Worm (Caenorhabditis elegans): Measurements from ENCODE around the gene C34C12.7.
"Not testable (repeated sequence)": the region's sequence is repeated elsewhere in the genome, so short reads cannot be mapped to it uniquely, and the experiment has no call there.

C34C12.7 gene

ce11 chrIII:3471403-3472053 lies 16.6 kb downstream of the C34C12.7 start, which contains the start of gene rsu-1:
Gene rsu-1 (plus strand): TSS chrIII:3472003.
- TF ChIP-seq dao-5 (tag; optimal IDR thresholded peaks at IDR 0.05), result no peak
- TF ChIP-seq W03F9.2 (tag; optimal IDR thresholded peaks at IDR 0.05), result no peak
- no peak for TF ChIP-seq him-1 (tag; optimal IDR thresholded peaks at IDR 0.05)

DNA sequence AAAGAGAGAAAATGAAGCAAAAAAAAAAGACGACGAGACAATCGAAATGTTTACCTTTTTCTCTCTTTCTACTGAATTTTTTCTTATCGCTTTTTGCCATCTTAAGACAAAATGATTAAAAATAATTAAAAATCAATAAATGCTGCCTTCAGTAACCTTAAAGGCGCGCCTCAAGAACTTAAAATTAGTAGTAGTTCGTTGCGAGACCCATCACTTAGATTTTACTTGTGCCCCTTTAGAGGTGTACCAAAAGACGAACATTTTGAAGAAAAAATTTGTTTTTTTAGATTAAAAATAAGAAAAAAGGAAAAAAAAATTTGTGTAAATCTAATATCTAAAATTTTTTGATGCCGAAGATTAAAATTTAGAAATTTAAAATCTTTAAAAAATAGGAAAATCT lies 17.2 kb downstream of the C34C12.7 start:
- TF ChIP-seq him-1 (tag; optimal IDR thresholded peaks at IDR 0.05) (no peak), W03F9.2 (tag; optimal IDR thresholded peaks at IDR 0.05) (no peak), dao-5 (tag; optimal IDR thresholded peaks at IDR 0.05) (no peak)

ce11 chrIII:3470433-3470832 lies 17.7 kb downstream of the C34C12.7 start:
- TF ChIP-seq W03F9.2 (tag; optimal IDR thresholded peaks at IDR 0.05), result no peak
- no peak for TF ChIP-seq him-1 (tag; optimal IDR thresholded peaks at IDR 0.05)
- TF ChIP-seq dao-5 (tag; optimal IDR thresholded peaks at IDR 0.05), result no peak

DNA sequence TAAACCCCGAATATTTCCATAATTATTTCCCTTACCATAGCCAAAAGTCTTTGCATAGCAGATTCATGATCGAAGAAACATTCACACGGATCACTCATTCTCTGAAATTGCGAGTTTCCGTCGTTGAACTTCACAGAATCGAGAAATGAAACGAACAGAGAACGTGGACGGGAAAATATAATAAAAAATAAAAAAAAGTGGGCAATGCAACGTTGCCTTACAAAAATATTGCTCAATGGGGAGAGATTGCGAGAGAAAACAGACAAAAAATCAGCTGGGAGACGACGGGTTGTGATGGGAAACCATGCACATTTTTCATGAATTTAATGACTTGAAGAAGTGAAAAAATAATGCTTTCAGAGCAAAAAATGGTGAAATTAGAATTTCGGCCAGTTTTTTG lies 18.5 kb downstream of the C34C12.7 start, which contains the start of gene smim-14:
TSS of gene smim-14 (minus strand) at position 101 of the 400 bp plus-strand sequence.
- TF ChIP-seq him-1 (tag; optimal IDR thresholded peaks at IDR 0.05) (no peak), dao-5 (tag; optimal IDR thresholded peaks at IDR 0.05) (no peak), W03F9.2 (tag; optimal IDR thresholded peaks at IDR 0.05) (no peak)

- TF ChIP-seq W03F9.2 (tag; optimal IDR thresholded peaks at IDR 0.05), result no peak
- no peak for TF ChIP-seq dao-5 (tag; optimal IDR thresholded peaks at IDR 0.05)
- TF ChIP-seq him-1 (tag; optimal IDR thresholded peaks at IDR 0.05), result no peak
These were observed 19.8 kb downstream of the C34C12.7 start for ce11 chrIII:3468384-3468783.

DNA sequence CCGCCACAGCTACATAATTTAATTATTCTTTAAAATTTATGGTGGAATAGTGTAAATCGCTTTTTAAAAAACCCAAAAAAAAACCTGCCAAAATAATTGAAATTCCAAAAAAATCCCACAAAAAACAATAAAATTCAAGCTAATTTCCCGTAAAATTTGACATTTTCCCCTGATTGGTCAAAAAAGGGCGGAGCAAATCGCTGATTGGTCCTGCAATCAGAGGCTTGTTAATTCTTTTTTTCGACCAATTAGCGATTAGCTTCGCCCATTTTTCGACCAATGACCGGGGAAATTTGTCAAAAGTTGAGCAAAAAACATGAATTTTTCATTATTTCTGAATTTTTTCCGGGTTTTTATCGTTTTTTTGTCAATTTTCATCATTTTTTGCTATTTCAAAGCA lies 21.1 kb downstream of the C34C12.7 start:
- TF ChIP-seq W03F9.2 (tag; optimal IDR thresholded peaks at IDR 0.05) (no peak), him-1 (tag; optimal IDR thresholded peaks at IDR 0.05) (no peak), dao-5 (tag; optimal IDR thresholded peaks at IDR 0.05) (no peak)

DNA sequence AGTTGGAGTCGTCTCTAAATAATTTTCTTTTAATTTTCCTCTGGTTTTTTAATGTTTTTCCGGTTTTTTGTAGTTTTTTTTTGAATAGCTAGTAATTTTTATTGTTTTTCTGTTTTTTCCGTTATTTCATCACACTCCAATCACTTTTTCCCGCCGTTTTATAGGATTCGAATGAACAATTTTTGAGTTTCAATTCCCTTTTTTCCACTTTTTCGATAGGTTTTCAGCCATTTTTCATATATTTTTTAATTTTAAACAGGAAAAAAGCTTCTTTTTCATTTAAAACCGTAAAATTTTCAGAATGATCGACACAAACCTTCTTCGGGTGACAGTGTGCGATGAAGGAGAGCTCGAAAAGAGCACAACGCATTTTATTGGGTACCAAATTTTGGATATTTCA lies 26.7 kb downstream of the C34C12.7 start, which contains the start of gene pph-6:
TSS of gene pph-6 (plus strand) at position 301 of the 400 bp plus-strand sequence.
- no peak for TF ChIP-seq dao-5 (tag; optimal IDR thresholded peaks at IDR 0.05)
- no peak for TF ChIP-seq him-1 (tag; optimal IDR thresholded peaks at IDR 0.05)
- no peak for TF ChIP-seq W03F9.2 (tag; optimal IDR thresholded peaks at IDR 0.05)

- TF ChIP-seq W03F9.2 (tag; optimal IDR thresholded peaks at IDR 0.05), result peak; percentile 89
- TF ChIP-seq dao-5 (tag; optimal IDR thresholded peaks at IDR 0.05), result no peak
- TF ChIP-seq him-1 (tag; optimal IDR thresholded peaks at IDR 0.05), result peak; percentile 76
These were observed 28.1 kb downstream of the C34C12.7 start, which contains the start of gene C34C12.8 for ce11 chrIII:3460061-3460460. Gene C34C12.8 (plus strand): TSS chrIII:3460406.

DNA sequence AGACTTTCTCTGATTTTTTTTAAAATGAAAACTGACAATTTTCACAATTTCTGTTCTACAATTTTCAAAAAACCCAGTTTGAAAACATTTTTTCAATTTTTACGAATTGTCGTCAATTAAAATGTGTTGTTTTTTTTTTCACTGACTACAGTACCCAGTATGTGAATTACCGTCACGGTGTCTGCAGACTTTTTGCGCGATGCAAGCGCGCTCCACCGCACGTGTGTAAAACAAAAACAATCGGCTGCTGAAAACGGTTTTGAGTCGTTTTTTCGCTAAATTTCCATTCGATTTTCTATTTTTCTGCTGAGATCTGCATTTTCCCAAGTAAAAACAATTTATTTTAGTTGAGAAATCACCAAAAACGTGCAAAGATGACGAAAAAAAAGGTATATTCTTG lies 31.9 kb downstream of the C34C12.7 start:
- TF ChIP-seq him-1 (tag; optimal IDR thresholded peaks at IDR 0.05) (peak; percentile 96), W03F9.2 (tag; optimal IDR thresholded peaks at IDR 0.05) (peak; percentile 96), dao-5 (tag; optimal IDR thresholded peaks at IDR 0.05) (no peak)

ce11 chrIII:3454045-3454444 lies 34.1 kb downstream of the C34C12.7 start, which contains the start of gene C34C12.1:
Gene C34C12.1 (plus strand): TSS chrIII:3454345.
- TF ChIP-seq him-1, dao-5, W03F9.2 (tag; optimal IDR thresholded peaks at IDR 0.05): not testable (repeated sequence)

DNA sequence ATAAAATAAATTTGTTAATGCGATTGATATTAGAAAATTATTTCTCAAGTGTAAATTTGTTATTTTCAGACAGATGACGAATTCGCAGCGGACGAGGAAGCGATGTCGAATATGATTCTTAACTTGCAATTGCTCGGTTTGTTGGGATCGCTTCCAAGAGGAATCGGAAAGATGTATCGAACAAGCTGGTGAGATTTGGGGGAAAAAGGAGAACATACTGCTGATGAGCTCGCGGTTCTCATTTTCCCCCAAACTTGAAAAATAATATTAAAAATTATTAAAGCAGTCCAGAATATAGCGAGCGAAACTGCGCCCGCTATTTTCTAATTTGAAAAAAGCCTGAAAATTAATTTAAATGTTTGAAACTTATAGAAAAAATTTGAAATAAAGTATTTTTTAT lies 34.7 kb downstream of the C34C12.7 start, which contains the start of gene C34C12.2:
TSS of gene C34C12.2 (plus strand) at position 301 of the 400 bp plus-strand sequence.
- TF ChIP-seq dao-5, W03F9.2, him-1 (tag; optimal IDR thresholded peaks at IDR 0.05): not testable (repeated sequence)

DNA sequence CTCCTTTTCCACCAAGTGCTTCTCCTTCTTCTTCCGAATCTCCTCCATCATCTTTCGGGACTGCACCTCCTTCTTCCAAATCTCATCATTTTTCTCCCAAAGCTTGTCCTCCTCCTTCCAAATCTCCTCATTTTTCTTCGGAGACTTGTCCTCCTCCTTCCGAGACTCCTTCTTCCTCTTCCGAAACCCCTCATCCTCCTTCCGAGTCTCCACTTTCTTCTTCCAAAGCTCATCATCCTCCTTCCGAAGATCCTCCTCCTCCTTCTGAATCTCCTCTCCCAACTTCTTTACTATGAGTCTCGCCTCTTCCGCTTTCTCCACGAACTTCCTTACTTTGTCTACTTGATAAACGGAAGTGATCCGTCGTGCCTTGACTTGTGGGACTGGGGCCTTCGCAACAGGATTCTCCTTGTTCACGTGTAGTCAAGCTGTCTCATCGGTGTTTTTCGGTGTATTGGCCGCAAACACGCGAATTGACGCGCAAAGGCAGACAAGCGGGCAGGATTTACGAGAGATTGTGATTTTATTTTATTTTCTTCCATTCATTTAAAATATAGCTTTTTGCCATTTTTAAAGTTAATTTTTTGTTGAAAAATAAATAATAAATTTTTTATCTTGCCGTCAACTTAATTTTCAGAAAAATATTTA lies 35.5 kb downstream of the C34C12.7 start, which contains the start of the genes K01A11.3 and C34C12.12:
TSS of gene K01A11.3 (minus strand) at position 51 of the 648 bp plus-strand sequence.
TSS of gene C34C12.12 (plus strand) at position 632 of the 648 bp plus-strand sequence.
- no peak for TF ChIP-seq dao-5 (tag; optimal IDR thresholded peaks at IDR 0.05)
- no peak for TF ChIP-seq W03F9.2 (tag; optimal IDR thresholded peaks at IDR 0.05)
- TF ChIP-seq him-1 (tag; optimal IDR thresholded peaks at IDR 0.05), result no peak

ce11 chrIII:3444139-3444538 lies 44.0 kb downstream of the C34C12.7 start, which contains the start of gene spe-41:
Gene spe-41 (minus strand): TSS chrIII:3444210.
- no peak for TF ChIP-seq him-1 (tag; optimal IDR thresholded peaks at IDR 0.05)
- no peak for TF ChIP-seq dao-5 (tag; optimal IDR thresholded peaks at IDR 0.05)
- no peak for TF ChIP-seq W03F9.2 (tag; optimal IDR thresholded peaks at IDR 0.05)

- TF ChIP-seq him-1 (tag; optimal IDR thresholded peaks at IDR 0.05) (no peak), W03F9.2 (tag; optimal IDR thresholded peaks at IDR 0.05) (no peak), dao-5 (tag; optimal IDR thresholded peaks at IDR 0.05) (no peak)
These were observed 51.0 kb downstream of the C34C12.7 start for ce11 chrIII:3437139-3437538.

All from whole organism, L4/young adult.